5 fruit fly cellular contexts compared by ENCODE assay signal in the genomic region with DNA sequence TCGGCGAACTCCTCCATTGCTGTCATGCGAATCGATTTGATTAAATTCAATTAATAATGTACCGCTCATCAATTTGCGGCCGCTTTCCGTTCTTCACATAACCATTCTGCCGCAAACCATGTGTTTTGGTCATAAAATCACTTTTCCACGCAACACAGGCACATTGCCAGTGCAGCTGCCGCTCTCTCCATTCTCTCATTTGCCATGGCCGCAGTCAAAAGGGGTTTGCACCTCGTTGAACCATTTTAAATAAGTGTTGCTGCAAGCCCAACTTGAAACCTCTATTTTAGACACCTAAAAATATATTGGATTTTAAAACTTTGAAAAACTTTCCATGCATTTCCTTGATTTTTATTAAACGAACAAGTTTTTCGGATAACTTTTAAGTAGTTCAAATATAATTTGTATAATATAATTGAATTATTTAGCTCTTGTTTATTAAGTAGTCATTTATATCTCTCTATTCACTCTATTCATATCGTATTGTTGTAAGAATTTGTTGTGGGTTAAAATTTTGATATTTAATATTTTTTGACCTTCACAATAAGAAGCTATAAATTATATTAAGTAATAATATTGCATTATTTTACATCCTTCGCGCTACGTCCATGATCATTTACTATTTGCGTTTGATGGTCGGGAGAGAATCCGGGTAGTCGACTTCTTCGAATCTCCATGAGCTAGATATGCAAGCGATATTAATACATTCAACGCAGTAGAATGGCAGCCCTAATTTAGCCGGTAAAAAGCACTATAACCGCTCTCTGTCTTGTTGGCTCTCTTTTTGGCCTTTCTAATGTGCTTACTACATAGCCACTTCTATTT.
TF ChIP-seq lines count a peak whose summit lies in the region.

Gene CG5535, minus strand, starts transcription at position 140 of the 825 bp plus-strand sequence.

- TF ChIP-seq CTCF in whole organism, embryonic (GFP tag; optimal IDR thresholded peaks at IDR 0.05; lab: Kevin White, UChicago): peak; percentile 7

TF ChIP-seq in whole organism, adult, 20 proteins besides CTCF, POLR2A, EP300 and RAD21 (continues in another document):
- TF ChIP-seq tj (GFP tag; optimal IDR thresholded peaks at IDR 0.05; lab: Kevin White, UChicago) (peak; percentile 64), kay (GFP tag; lab: Kevin White, UChicago; ENCODE audit: borderline replicate concordance) (no peak), toe (GFP tag; optimal IDR thresholded peaks at IDR 0.05; lab: Kevin White, UChicago) (peak; percentile 61), Mnt (GFP tag; optimal IDR thresholded peaks at IDR 0.05; lab: Kevin White, UChicago) (peak; percentile 57), Crg-1 (GFP tag; optimal IDR thresholded peaks at IDR 0.05; lab: Kevin White, UChicago) (peak; percentile 32), CG1620 (GFP tag; optimal IDR thresholded peaks at IDR 0.05; lab: Kevin White, UChicago) (peak; percentile 3), Clk (GFP tag; optimal IDR thresholded peaks at IDR 0.05; lab: Kevin White, UChicago) (peak; percentile 7), CG7101 (tag; optimal IDR thresholded peaks at IDR 0.05; lab: Kevin White, UChicago) (peak; percentile 82), CG14711 (tag; optimal IDR thresholded peaks at IDR 0.05; lab: Kevin White, UChicago) (peak; percentile 95), CG7045 (GFP tag; optimal IDR thresholded peaks at IDR 0.05; lab: Kevin White, UChicago) (peak; percentile 81), CG5204 (GFP tag; optimal IDR thresholded peaks at IDR 0.05; lab: Kevin White, UChicago) (peak; percentile 54), cic (GFP tag; optimal IDR thresholded peaks at IDR 0.05; lab: Kevin White, UChicago) (no peak), pad (GFP tag; optimal IDR thresholded peaks at IDR 0.05; lab: Kevin White, UChicago) (peak; percentile 73), CG11617 (GFP tag; optimal IDR thresholded peaks at IDR 0.05; lab: Kevin White, UChicago) (peak; percentile 92), ovo (GFP tag; optimal IDR thresholded peaks at IDR 0.05; lab: Kevin White, UChicago) (peak; percentile 16), cnc (optimal IDR thresholded peaks at IDR 0.05; lab: Kevin White, UChicago) (no peak)

TF ChIP-seq in whole organism, embryonic, 481 proteins besides CTCF, POLR2A, EP300 and RAD21 (continues in another document):
- TF ChIP-seq CG1233 (GFP tag; optimal IDR thresholded peaks at IDR 0.05; lab: Kevin White, UChicago) (peak; percentile 87), Myb (GFP tag; optimal IDR thresholded peaks at IDR 0.05; lab: Kevin White, UChicago) (peak; percentile 24), chn (GFP tag; optimal IDR thresholded peaks at IDR 0.05; lab: Kevin White, UChicago) (peak; percentile 48), zfh2 (GFP tag; optimal IDR thresholded peaks at IDR 0.05; lab: Kevin White, UChicago) (peak; percentile 61), Dip3 (GFP tag; optimal IDR thresholded peaks at IDR 0.05; lab: Kevin White, UChicago) (peak; percentile 17), CG11504 (tag; optimal IDR thresholded peaks at IDR 0.05; lab: Kevin White, UChicago) (peak; percentile 90), dmrt11E (tag; optimal IDR thresholded peaks at IDR 0.05; lab: Kevin White, UChicago) (peak; percentile 77), CG12659 (GFP tag; optimal IDR thresholded peaks at IDR 0.05; lab: Kevin White, UChicago) (peak; percentile 93), ATbp (GFP tag; optimal IDR thresholded peaks at IDR 0.05; lab: Kevin White, UChicago) (peak; percentile 51), grau (tag; optimal IDR thresholded peaks at IDR 0.05; lab: Kevin White, UChicago) (peak; percentile 88), gsb (GFP tag; IDR thresholded peaks at IDR 0.05; lab: Robert Waterston, UW) (peak; percentile 7), Xrp1 (GFP tag; IDR thresholded peaks at IDR 0.05; lab: Robert Waterston, UW) (peak; percentile 63), Atf-2 (GFP tag; optimal IDR thresholded peaks at IDR 0.05; lab: Kevin White, UChicago) (peak; percentile 17), pfk (GFP tag; optimal IDR thresholded peaks at IDR 0.05; lab: Kevin White, UChicago) (no peak), CG6765 (GFP tag; optimal IDR thresholded peaks at IDR 0.05; lab: Kevin White, UChicago) (peak; percentile 80), fu2 (GFP tag; optimal IDR thresholded peaks at IDR 0.05; lab: Kevin White, UChicago) (peak; percentile 14)

TF ChIP-seq in whole organism, prepupa, 60 proteins besides CTCF, POLR2A, EP300 and RAD21 (continues in another document):
- TF ChIP-seq lz (GFP tag; optimal IDR thresholded peaks at IDR 0.05; lab: Kevin White, UChicago) (peak; percentile 29), Hr38 (GFP tag; optimal IDR thresholded peaks at IDR 0.05; lab: Kevin White, UChicago) (no peak), Ets21C (GFP tag; optimal IDR thresholded peaks at IDR 0.05; lab: Kevin White, UChicago) (no peak), CG31627 (GFP tag; optimal IDR thresholded peaks at IDR 0.05; lab: Kevin White, UChicago) (peak; percentile 37), CG7368 (GFP tag; optimal IDR thresholded peaks at IDR 0.05; lab: Kevin White, UChicago) (peak; percentile 47), Gug (GFP tag; IDR thresholded peaks at IDR 0.05; lab: Robert Waterston, UW) (peak; percentile 35), pdm3 (GFP tag; optimal IDR thresholded peaks at IDR 0.05; lab: Kevin White, UChicago) (peak; percentile 64), CG32006 (GFP tag; optimal IDR thresholded peaks at IDR 0.05; lab: Kevin White, UChicago) (peak; percentile 96), CG1621 (tag; optimal IDR thresholded peaks at IDR 0.05; lab: Kevin White, UChicago) (no peak), CG6276 (GFP tag; optimal IDR thresholded peaks at IDR 0.05; lab: Kevin White, UChicago) (peak; percentile 91), dac (GFP tag; optimal IDR thresholded peaks at IDR 0.05; lab: Kevin White, UChicago) (peak; percentile 60), CG6792 (GFP tag; optimal IDR thresholded peaks at IDR 0.05; lab: Kevin White, UChicago) (peak; percentile 66), Eip93F (GFP tag; optimal IDR thresholded peaks at IDR 0.05; lab: Kevin White, UChicago) (no peak), acj6 (GFP tag; optimal IDR thresholded peaks at IDR 0.05; lab: Kevin White, UChicago) (peak; percentile 76), CG11902 (GFP tag; optimal IDR thresholded peaks at IDR 0.05; lab: Kevin White, UChicago) (peak; percentile 12), esn (GFP tag; optimal IDR thresholded peaks at IDR 0.05; lab: Kevin White, UChicago) (peak; percentile 65), CG11762 (GFP tag; optimal IDR thresholded peaks at IDR 0.05; lab: Kevin White, UChicago; ENCODE audit: insufficient read depth) (peak; percentile 47)

TF ChIP-seq in whole organism, pupa, 21 proteins besides CTCF, POLR2A, EP300 and RAD21 (continues in another document):
- TF ChIP-seq CG32121 (GFP tag; IDR thresholded peaks at IDR 0.05; lab: Robert Waterston, UW): peak; percentile 50; the same call in 1 of the 2 replicates
- peak; percentile 83 for TF ChIP-seq CG9948 (tag; optimal IDR thresholded peaks at IDR 0.05; lab: Kevin White, UChicago)
- TF ChIP-seq CG8159 (tag; optimal IDR thresholded peaks at IDR 0.05; lab: Kevin White, UChicago): peak; percentile 85
- TF ChIP-seq CG10348 (GFP tag; IDR thresholded peaks at IDR 0.05; lab: Robert Waterston, UW): 0 out of 2 replicates have a peak, but pooled peaks have one; percentile 9
- no peak for TF ChIP-seq CG13204 (GFP tag; optimal IDR thresholded peaks at IDR 0.05; lab: Kevin White, UChicago)
- peak; percentile 93 for TF ChIP-seq CG14655 (GFP tag; optimal IDR thresholded peaks at IDR 0.05; lab: Kevin White, UChicago)
- TF ChIP-seq Snoo (tag; optimal IDR thresholded peaks at IDR 0.05; lab: Kevin White, UChicago): peak; percentile 41
- TF ChIP-seq gl (tag; optimal IDR thresholded peaks at IDR 0.05; lab: Kevin White, UChicago): no peak
- TF ChIP-seq CG15710 (tag; optimal IDR thresholded peaks at IDR 0.05; lab: Kevin White, UChicago): peak; percentile 78
- peak; percentile 85 for TF ChIP-seq Ets98B (GFP tag; IDR thresholded peaks at IDR 0.05; lab: Robert Waterston, UW)
- TF ChIP-seq CG12605 (GFP tag; IDR thresholded peaks at IDR 0.05; lab: Robert Waterston, UW): peak; percentile 52; the same call in 1 of the 2 replicates
- peak; percentile 81 for TF ChIP-seq fd96Ca (GFP tag; IDR thresholded peaks at IDR 0.05; lab: Robert Waterston, UW)
- TF ChIP-seq rn (GFP tag; IDR thresholded peaks at IDR 0.05; lab: Robert Waterston, UW): no peak
- TF ChIP-seq CG34367 (tag; optimal IDR thresholded peaks at IDR 0.05; lab: Kevin White, UChicago): peak; percentile 47
- TF ChIP-seq Pif1A (GFP tag; optimal IDR thresholded peaks at IDR 0.05; lab: Kevin White, UChicago): no peak
- TF ChIP-seq Pif1B (GFP tag; optimal IDR thresholded peaks at IDR 0.05; lab: Kevin White, UChicago): peak; percentile 46
- TF ChIP-seq EcR (GFP tag; optimal IDR thresholded peaks at IDR 0.05; lab: Kevin White, UChicago): no peak
- TF ChIP-seq CG4496 (GFP tag; IDR thresholded peaks at IDR 0.05; lab: Robert Waterston, UW): peak; percentile 71

TF ChIP-seq in whole organism, wandering third instar larva, 38 proteins besides CTCF, POLR2A, EP300 and RAD21 (continues in another document):
- no peak for TF ChIP-seq Abd-B (GFP tag; optimal IDR thresholded peaks at IDR 0.05; lab: Kevin White, UChicago)
- peak; percentile 52 for TF ChIP-seq rgr (GFP tag; optimal IDR thresholded peaks at IDR 0.05; lab: Kevin White, UChicago)
- peak; percentile 41 for TF ChIP-seq Hr83 (GFP tag; optimal IDR thresholded peaks at IDR 0.05; lab: Kevin White, UChicago; ENCODE audit: poor library complexity, severe bottlenecking)
- no peak for TF ChIP-seq usp (GFP tag; optimal IDR thresholded peaks at IDR 0.05; lab: Kevin White, UChicago)
- TF ChIP-seq Vsx2 (GFP tag; optimal IDR thresholded peaks at IDR 0.05; lab: Kevin White, UChicago; ENCODE audit: partially characterized antibody): no peak
- no peak for TF ChIP-seq sage (GFP tag; optimal IDR thresholded peaks at IDR 0.05; lab: Kevin White, UChicago)
- TF ChIP-seq pan (optimal IDR thresholded peaks at IDR 0.05; lab: Kevin White, UChicago): no peak
- TF ChIP-seq h (GFP tag; optimal IDR thresholded peaks at IDR 0.05; lab: Kevin White, UChicago): peak; percentile 45
- TF ChIP-seq Rel (GFP tag; optimal IDR thresholded peaks at IDR 0.05; lab: Kevin White, UChicago): no peak
- no peak for TF ChIP-seq Rel (tag; optimal IDR thresholded peaks at IDR 0.05; lab: Kevin White, UChicago)
- TF ChIP-seq Sp1 (GFP tag; optimal IDR thresholded peaks at IDR 0.05; lab: Kevin White, UChicago): peak; percentile 72
- TF ChIP-seq Dif (GFP tag; optimal IDR thresholded peaks at IDR 0.05; lab: Kevin White, UChicago; ENCODE audit: partially characterized antibody): no peak
- no peak for TF ChIP-seq CG9705 (GFP tag; optimal IDR thresholded peaks at IDR 0.05; lab: Kevin White, UChicago)
- peak in 1 of 2 experiments; percentile 80 for TF ChIP-seq foxo (GFP tag; optimal IDR thresholded peaks at IDR 0.05; lab: Kevin White, UChicago)
- no peak for TF ChIP-seq dl (GFP tag; optimal IDR thresholded peaks at IDR 0.05; lab: Kevin White, UChicago; ENCODE audit: insufficient read depth in 1 of 2, partially characterized antibody in 2 of 2)
- peak; percentile 57 for TF ChIP-seq sv (GFP tag; optimal IDR thresholded peaks at IDR 0.05; lab: Kevin White, UChicago)
- TF ChIP-seq Hnf4 (GFP tag; optimal IDR thresholded peaks at IDR 0.05; lab: Kevin White, UChicago): no peak
- peak; percentile 35 for TF ChIP-seq br (GFP tag; optimal IDR thresholded peaks at IDR 0.05; lab: Kevin White, UChicago)
- TF ChIP-seq Dfd (GFP tag; optimal IDR thresholded peaks at IDR 0.05; lab: Kevin White, UChicago): no peak
